Worm (Caenorhabditis elegans): ENCODE measurements around the gene Y48A6B.8.

ce11 chrIII:11074214-11074613 is 45.0 kb upstream of the Y48A6B.8 start, which contains the start of gene str-261:
- TF ChIP-seq him-1 (tag; optimal IDR thresholded peaks at IDR 0.05): no peak
- no peak for TF ChIP-seq W03F9.2 (tag; optimal IDR thresholded peaks at IDR 0.05)
